Fruit fly (Drosophila melanogaster) whole organism, embryonic: ENCODE data around the gene RpL36.

Experiments
- Adf1 ChIP-seq: fragments of 200-800 bp; sonication (Bioruptor generic); IDR thresholded peaks from 2 replicates; pipeline ENCODE4 v1.3.6; 2022; ENCODE audit warnings: missing biosample characterization, missing genetic modification characterization
- Asciz ChIP-seq: fragments of 200-800 bp; sonication (Bioruptor generic); optimal IDR thresholded peaks from 2 replicates; lab custom pipeline; 2017; ENCODE audit warnings: missing biosample characterization, mild to moderate bottlenecking, missing genetic modification characterization, missing genetic modification reagents
- Bteb2 ChIP-seq: fragments of 200-800 bp; sonication (Bioruptor generic); optimal IDR thresholded peaks from 2 replicates; lab custom pipeline; 2016; ENCODE audit warnings: missing biosample characterization, missing genetic modification characterization
- CG10267 ChIP-seq: fragments of 200-800 bp; sonication (Bioruptor generic); optimal IDR thresholded peaks from 2 replicates; lab custom pipeline; 2018; ENCODE audit warnings: missing biosample characterization, mild to moderate bottlenecking, missing genetic modification characterization, moderate library complexity
- CG10654 ChIP-seq: fragments of 200-800 bp; sonication (Bioruptor generic); optimal IDR thresholded peaks from 2 replicates; lab custom pipeline; 2016; ENCODE audit warnings: missing biosample characterization, missing genetic modification characterization
- CG11456 ChIP-seq: fragments of 200-800 bp; sonication (Bioruptor generic); IDR thresholded peaks from 3 replicates; pipeline ENCODE4 v1.3.6; 2022; ENCODE audit warnings: missing biosample characterization, missing genetic modification characterization
- CG13424 ChIP-seq: fragments of 200-800 bp; sonication (Bioruptor generic); optimal IDR thresholded peaks from 2 replicates; lab custom pipeline; 2019; ENCODE audit warnings: missing biosample characterization, mild to moderate bottlenecking, missing genetic modification characterization, moderate library complexity
- CG14667 ChIP-seq: fragments of 200-800 bp; sonication (Bioruptor generic); IDR thresholded peaks from 2 replicates; pipeline ENCODE4 v1.3.6; 2022; ENCODE audit warnings: missing biosample characterization, missing genetic modification characterization
- CG15011 ChIP-seq: fragments of 200-800 bp; sonication (Bioruptor generic); optimal IDR thresholded peaks from 3 replicates; lab custom pipeline; 2018; ENCODE audit warnings: missing biosample characterization, mild to moderate bottlenecking, missing genetic modification characterization
- CG15269 ChIP-seq: fragments of 200-800 bp; sonication (Bioruptor generic); optimal IDR thresholded peaks from 2 replicates; lab custom pipeline; 2018; ENCODE audit warnings: missing biosample characterization, mild to moderate bottlenecking, missing genetic modification characterization, moderate library complexity
- CG15479 ChIP-seq: fragments of 200-800 bp; sonication (Bioruptor generic); optimal IDR thresholded peaks from 3 replicates; lab custom pipeline; 2019; ENCODE audit warnings: missing biosample characterization, mild to moderate bottlenecking, missing genetic modification characterization, moderate library complexity
- CG1602 ChIP-seq: fragments of 200-800 bp; sonication (Bioruptor generic); optimal IDR thresholded peaks from 3 replicates; lab custom pipeline; 2016; ENCODE audit warnings: missing biosample characterization, missing genetic modification characterization
- CG2202 ChIP-seq: fragments of 200-800 bp; sonication (Bioruptor generic); optimal IDR thresholded peaks from 2 replicates; lab custom pipeline; 2018; ENCODE audit warnings: missing biosample characterization, mild to moderate bottlenecking, missing genetic modification characterization
- CG2875 ChIP-seq: fragments of 200-800 bp; sonication (Bioruptor generic); optimal IDR thresholded peaks from 2 replicates; lab custom pipeline; 2017; ENCODE audit warnings: missing biosample characterization, mild to moderate bottlenecking, missing genetic modification characterization, missing genetic modification reagents
- CG30020 ChIP-seq: fragments of 200-800 bp; optimal IDR thresholded peaks from 2 replicates; lab custom pipeline; 2019; ENCODE audit warnings: missing biosample characterization, mild to moderate bottlenecking, missing genetic modification characterization, moderate library complexity
- CG4328 ChIP-seq: fragments of 200-800 bp; sonication (Bioruptor generic); optimal IDR thresholded peaks from 3 replicates; lab custom pipeline; 2017; ENCODE audit warnings: missing biosample characterization, missing genetic modification reagents, missing genetic modification characterization
- CG4404 ChIP-seq: fragments of 200-800 bp; sonication (Bioruptor generic); IDR thresholded peaks from 2 replicates; pipeline ENCODE4 v1.3.6; 2022; ENCODE audit warnings: missing biosample characterization, missing genetic modification characterization
- CG7786 ChIP-seq: fragments of 200-800 bp; sonication (Bioruptor generic); optimal IDR thresholded peaks from 2 replicates; lab custom pipeline; 2016; ENCODE audit warnings: missing biosample characterization, missing genetic modification characterization
- CG7987 ChIP-seq: fragments of 200-800 bp; sonication (Bioruptor generic); optimal IDR thresholded peaks from 2 replicates; lab custom pipeline; 2018; ENCODE audit warnings: missing biosample characterization, mild to moderate bottlenecking, missing genetic modification characterization, moderate library complexity
- CG8388 ChIP-seq: fragments of 200-800 bp; sonication (Bioruptor generic); optimal IDR thresholded peaks from 2 replicates; lab custom pipeline; 2019; ENCODE audit warnings: missing biosample characterization, mild to moderate bottlenecking, missing genetic modification characterization, moderate library complexity
- CG8944 ChIP-seq: fragments of 200-800 bp; sonication (Bioruptor generic); optimal IDR thresholded peaks from 3 replicates; lab custom pipeline; 2016; ENCODE audit warnings: missing biosample characterization, missing genetic modification characterization
- CG9437 ChIP-seq: fragments of 200-800 bp; sonication (Bioruptor generic); optimal IDR thresholded peaks from 2 replicates; lab custom pipeline; 2018; ENCODE audit warnings: missing biosample characterization, mild to moderate bottlenecking, missing genetic modification characterization
- Elba2 ChIP-seq: fragments of 200-800 bp; sonication (Bioruptor generic); optimal IDR thresholded peaks from 3 replicates; lab custom pipeline; 2016; ENCODE audit warnings: missing biosample characterization, missing genetic modification characterization
- Ets65A ChIP-seq: fragments of 200-800 bp; sonication (Bioruptor generic); peaks from one replicate; lab custom pipeline; 2016; ENCODE audit warnings: missing biosample characterization, missing genetic modification characterization
- Fer3 ChIP-seq: fragments of 200-800 bp; sonication (Bioruptor generic); optimal IDR thresholded peaks from 2 replicates; lab custom pipeline; 2018; ENCODE audit warnings: missing biosample characterization, mild to moderate bottlenecking, missing genetic modification characterization, moderate library complexity
- HmgD ChIP-seq: fragments of 200-800 bp; sonication (Bioruptor generic); optimal IDR thresholded peaks from 3 replicates; lab custom pipeline; 2016; ENCODE audit warnings: missing biosample characterization, missing genetic modification characterization
- Hmr ChIP-seq: fragments of 200-800 bp; sonication (Bioruptor generic); optimal IDR thresholded peaks from 3 replicates; lab custom pipeline; 2017; ENCODE audit warnings: mild to moderate bottlenecking, missing biosample characterization, missing genetic modification reagents, missing genetic modification characterization
- Hr39 ChIP-seq: fragments of >200 bp; optimal IDR thresholded peaks from 2 replicates; lab custom pipeline; 2017
- Hsf ChIP-seq: fragments of 200-800 bp; sonication (Bioruptor generic); optimal IDR thresholded peaks from 3 replicates; lab custom pipeline; 2016; ENCODE audit warnings: missing biosample characterization, missing genetic modification characterization
- Lpt ChIP-seq: fragments of >200 bp; optimal IDR thresholded peaks from 2 replicates; lab custom pipeline; 2018; ENCODE audit warnings: missing biosample characterization, missing genetic modification characterization
- NC2α ChIP-seq: fragments of 200-800 bp; sonication (Bioruptor generic); optimal IDR thresholded peaks from 2 replicates; lab custom pipeline; 2016; ENCODE audit warnings: missing biosample characterization, missing genetic modification characterization
- Nf-YA ChIP-seq: fragments of 200-800 bp; sonication (Bioruptor generic); IDR thresholded peaks from 2 replicates; pipeline ENCODE4 v1.3.6; 2022; ENCODE audit warnings: missing biosample characterization, missing genetic modification characterization
- Xrp1 ChIP-seq: fragments of 200-800 bp; sonication (Bioruptor generic); IDR thresholded peaks from 2 replicates; pipeline ENCODE4 v1.3.6; 2022; ENCODE audit warnings: missing biosample characterization, missing genetic modification characterization
- amos ChIP-seq: fragments of 200-800 bp; sonication (Bioruptor generic); IDR thresholded peaks from 2 replicates; pipeline ENCODE4 v1.3.6; 2022; ENCODE audit warnings: missing biosample characterization, missing genetic modification characterization; ENCODE audit not compliant: partially characterized antibody
- btn ChIP-seq: fragments of 200-800 bp; sonication (Bioruptor generic); optimal IDR thresholded peaks from 2 replicates; lab custom pipeline; 2016; ENCODE audit warnings: missing biosample characterization, missing genetic modification characterization
- cas ChIP-seq: fragments of 200-800 bp; sonication (Bioruptor generic); IDR thresholded peaks from 2 replicates; pipeline ENCODE4 v1.3.6; 2022; ENCODE audit warnings: missing biosample characterization, missing genetic modification characterization
- eyg ChIP-seq: fragments of 200-800 bp; sonication (Bioruptor generic); optimal IDR thresholded peaks from 3 replicates; lab custom pipeline; 2016; ENCODE audit warnings: missing biosample characterization, missing genetic modification characterization
- gcm2 ChIP-seq: fragments of 200-800 bp; sonication (Bioruptor generic); optimal IDR thresholded peaks from 2 replicates; lab custom pipeline; 2016; ENCODE audit warnings: missing biosample characterization, missing genetic modification characterization
- lilli ChIP-seq: fragments of 200-800 bp; sonication (Bioruptor generic); optimal IDR thresholded peaks from 3 replicates; lab custom pipeline; 2016; ENCODE audit warnings: missing biosample characterization, missing genetic modification characterization
- maf-S ChIP-seq: fragments of 200-800 bp; sonication (Bioruptor generic); optimal IDR thresholded peaks from 2 replicates; lab custom pipeline; 2016; ENCODE audit warnings: missing biosample characterization, missing genetic modification characterization
- sens ChIP-seq: fragments of 200-800 bp; sonication (Bioruptor generic); peaks from one replicate; lab custom pipeline; 2016; ENCODE audit warnings: missing biosample characterization, missing genetic modification characterization
- sr ChIP-seq: fragments of 200-800 bp; sonication (Bioruptor generic); IDR thresholded peaks from 3 replicates; pipeline ENCODE4 v1.3.6; 2022; ENCODE audit warnings: missing biosample characterization, missing genetic modification characterization
- tgo ChIP-seq: fragments of 200-800 bp; sonication (Bioruptor generic); IDR thresholded peaks from 3 replicates; pipeline ENCODE4 v1.3.6; 2022; ENCODE audit warnings: missing biosample characterization, missing genetic modification characterization
- tll ChIP-seq, 2 experiments: fragments of 200-800 bp in 1 of 2; fragments of >200 bp in 1 of 2; sonication (Bioruptor generic) in 1 of 2; optimal IDR thresholded peaks; 2 replicates each; lab custom pipeline; 2017 to 2019; ENCODE audit warnings: missing biosample characterization in 2 of 2, missing genetic modification characterization in 2 of 2, mild to moderate bottlenecking in 1 of 2, moderate library complexity in 1 of 2
- twi ChIP-seq: fragments of 200-800 bp; optimal IDR thresholded peaks from 2 replicates; lab custom pipeline; 2019; ENCODE audit warnings: missing biosample characterization, mild to moderate bottlenecking, missing genetic modification characterization, moderate library complexity
- zen ChIP-seq: fragments of 200-800 bp; sonication (Bioruptor generic); optimal IDR thresholded peaks from 3 replicates; lab custom pipeline; 2018; ENCODE audit warnings: missing biosample characterization, mild to moderate bottlenecking, missing genetic modification characterization, moderate library complexity
- zf30C ChIP-seq: fragments of 200-800 bp; sonication (Bioruptor generic); optimal IDR thresholded peaks from 3 replicates; lab custom pipeline; 2018; ENCODE audit warnings: missing biosample characterization, mild to moderate bottlenecking, missing genetic modification characterization

RpL36 gene

dm6 chrX:598322-599057, 30.8 kb downstream of the RpL36 start (continued):
- TF ChIP-seq CG10267 (tag; lab: Kevin White, UChicago) (no peak), cas (GFP tag; lab: Robert Waterston, UW) (no peak)

dm6 chrX:597057-597456, 32.2 kb downstream of the RpL36 start:
- TF ChIP-seq CG9437 (GFP tag; lab: Kevin White, UChicago) (no peak), zen (tag; lab: Kevin White, UChicago) (no peak), CG2202 (no peak), Bteb2 (no peak), CG15269 (no peak), Xrp1 (GFP tag; lab: Robert Waterston, UW) (no peak), CG15011 (GFP tag; lab: Kevin White, UChicago) (no peak), CG14667 (GFP tag; lab: Robert Waterston, UW) (no peak), sr (GFP tag; lab: Robert Waterston, UW) (peak; percentile 73), Hsf (GFP tag; lab: Kevin White, UChicago) (no peak), btn (GFP tag; lab: Kevin White, UChicago) (no peak), Hmr (no peak), amos (GFP tag; lab: Robert Waterston, UW) (0 out of 2 replicates have a peak, but pooled peaks have one; percentile 18), gcm2 (GFP tag; lab: Kevin White, UChicago) (no peak), Nf-YA (GFP tag; lab: Robert Waterston, UW) (no peak), CG1602 (no peak), CG8388 (no peak), sens (GFP tag; lab: Kevin White, UChicago) (peak; percentile 15), maf-S (GFP tag; lab: Kevin White, UChicago) (no peak), Hr39 (peak; percentile 97), eyg (GFP tag; lab: Kevin White, UChicago) (no peak), Fer3 (tag; lab: Kevin White, UChicago) (no peak), Asciz (GFP tag; lab: Kevin White, UChicago) (no peak), Adf1 (GFP tag; lab: Robert Waterston, UW) (no peak), CG7987 (no peak), CG10654 (GFP tag; lab: Kevin White, UChicago) (no peak), Ets65A (GFP tag; lab: Kevin White, UChicago) (no peak), lilli (GFP tag; lab: Kevin White, UChicago) (no peak), zf30C (GFP tag; lab: Kevin White, UChicago) (no peak)

dm6 chrX:592588-593288, 36.5 kb downstream of the RpL36 start:
- TF ChIP-seq CG8944 (no peak), HmgD (GFP tag; lab: Kevin White, UChicago) (no peak), CG15479 (GFP tag; lab: Kevin White, UChicago) (peak; percentile 92), Lpt (GFP tag; lab: Kevin White, UChicago) (no peak), CG2875 (no peak), CG4404 (GFP tag; lab: Robert Waterston, UW) (no peak), zen (tag; lab: Kevin White, UChicago) (peak; percentile 19), CG4328 (GFP tag; lab: Kevin White, UChicago) (no peak), tll (GFP tag; optimal IDR thresholded peaks at IDR 0.05; lab: Kevin White, UChicago) (peak in 1 of 2 experiments; percentile 92), CG11456 (no peak), Elba2 (GFP tag; lab: Kevin White, UChicago) (no peak), twi (tag; lab: Kevin White, UChicago) (peak; percentile 93), CG13424 (no peak), tgo (no peak), CG7786 (GFP tag; lab: Kevin White, UChicago) (no peak), CG15011 (GFP tag; lab: Kevin White, UChicago) (no peak), NC2α (GFP tag; lab: Kevin White, UChicago) (no peak), CG30020 (tag; lab: Kevin White, UChicago) (no peak)
